Worm (Caenorhabditis elegans): Measurements from ENCODE around the gene F19D8.2.

DNA sequence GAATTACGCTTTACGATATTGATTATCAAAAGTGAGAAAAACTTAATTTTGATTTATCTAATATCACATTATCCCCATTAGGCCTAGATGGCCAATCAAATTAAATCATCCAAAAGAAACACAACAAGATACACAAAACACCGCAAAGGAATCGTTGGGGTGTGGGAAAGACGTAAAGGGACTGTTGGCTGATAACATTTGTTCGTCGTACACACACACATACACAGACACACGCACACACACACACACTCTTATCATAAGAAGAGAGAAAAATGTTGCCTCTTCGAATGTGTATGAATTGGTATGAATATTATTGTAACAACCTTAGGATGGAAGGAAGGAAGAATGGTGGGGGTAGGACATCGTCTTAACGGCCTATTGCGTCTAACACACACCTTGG lies 50.9 kb downstream of the F19D8.2 start:
- TF ChIP-seq him-1 (tag; optimal IDR thresholded peaks at IDR 0.05), result no peak
- TF ChIP-seq dao-5 (tag; optimal IDR thresholded peaks at IDR 0.05), result no peak
- no peak for TF ChIP-seq W03F9.2 (tag; optimal IDR thresholded peaks at IDR 0.05)

Measured in whole organism, L4/young adult.